Worm (Caenorhabditis elegans): Measurements from ENCODE around the gene pnn-1.

Gene pnn-1

ce11 chrV:12941797-12942474 lies 29.0 kb upstream of the pnn-1 start, which contains the start of gene T16G1.4:
T16G1.4 (minus strand) TSS chrV:12941847.
- no peak for TF ChIP-seq ztf-23 (GFP tag; IDR thresholded peaks at IDR 0.05)
- TF ChIP-seq flt-1 (GFP tag; IDR thresholded peaks at IDR 0.05): no peak
- no peak for TF ChIP-seq T22C8.4 (GFP tag; IDR thresholded peaks at IDR 0.05)
- no peak for TF ChIP-seq ref-1 (GFP tag; conservative IDR thresholded peaks at IDR 0.05)
- no peak for TF ChIP-seq cog-1 (tag; optimal IDR thresholded peaks at IDR 0.05)

ce11 chrV:12943399-12943798 lies 27.5 kb upstream of the pnn-1 start:
- no peak for TF ChIP-seq ref-1 (GFP tag; conservative IDR thresholded peaks at IDR 0.05)

- TF ChIP-seq tab-1 (GFP tag; IDR thresholded peaks at IDR 0.05) (no peak), ztf-23 (GFP tag; IDR thresholded peaks at IDR 0.05) (no peak), cog-1 (tag; optimal IDR thresholded peaks at IDR 0.05) (no peak), flt-1 (GFP tag; IDR thresholded peaks at IDR 0.05) (no peak), ztf-29 (GFP tag; IDR thresholded peaks at IDR 0.05) (no peak), klf-2 (GFP tag; conservative IDR thresholded peaks at IDR 0.05) (no peak), ref-1 (GFP tag; conservative IDR thresholded peaks at IDR 0.05) (no peak), T22C8.4 (GFP tag; IDR thresholded peaks at IDR 0.05) (no peak), med-1 (GFP tag; optimal IDR thresholded peaks at IDR 0.05; ENCODE audit: insufficient read depth) (no peak)
Observed at ce11 chrV:12944229-12944628, 26.7 kb upstream of the pnn-1 start, which contains the start of gene T16G1.3. T16G1.3 (minus strand) TSS chrV:12944329.

- TF ChIP-seq flt-1 (GFP tag; IDR thresholded peaks at IDR 0.05): no peak
- no peak for TF ChIP-seq med-1 (GFP tag; optimal IDR thresholded peaks at IDR 0.05; ENCODE audit: insufficient read depth)
- no peak for TF ChIP-seq ztf-23 (GFP tag; IDR thresholded peaks at IDR 0.05)
- TF ChIP-seq tab-1 (GFP tag; IDR thresholded peaks at IDR 0.05): no peak
- TF ChIP-seq T22C8.4 (GFP tag; IDR thresholded peaks at IDR 0.05): no peak
- no peak for TF ChIP-seq cog-1 (tag; optimal IDR thresholded peaks at IDR 0.05)
- TF ChIP-seq klf-2 (GFP tag; conservative IDR thresholded peaks at IDR 0.05): no peak
- no peak for TF ChIP-seq ref-1 (GFP tag; conservative IDR thresholded peaks at IDR 0.05)
- TF ChIP-seq ztf-29 (GFP tag; IDR thresholded peaks at IDR 0.05): no peak
Observed at ce11 chrV:12944775-12945174, 26.1 kb upstream of the pnn-1 start, which contains the start of gene grl-2. grl-2 (plus strand) TSS chrV:12945075.

ce11 chrV:12949607-12950006 lies 21.3 kb upstream of the pnn-1 start, which contains the start of gene T16G1.13:
T16G1.13 (plus strand) TSS chrV:12949907.
- TF ChIP-seq ztf-29 (GFP tag; IDR thresholded peaks at IDR 0.05): no peak
- TF ChIP-seq flt-1 (GFP tag; IDR thresholded peaks at IDR 0.05): no peak
- TF ChIP-seq ztf-23 (GFP tag; IDR thresholded peaks at IDR 0.05): no peak
- no peak for TF ChIP-seq tab-1 (GFP tag; IDR thresholded peaks at IDR 0.05)
- TF ChIP-seq ref-1 (GFP tag; conservative IDR thresholded peaks at IDR 0.05): no peak
- TF ChIP-seq med-1 (GFP tag; optimal IDR thresholded peaks at IDR 0.05; ENCODE audit: insufficient read depth): no peak
- no peak for TF ChIP-seq T22C8.4 (GFP tag; IDR thresholded peaks at IDR 0.05)
- no peak for TF ChIP-seq cog-1 (tag; optimal IDR thresholded peaks at IDR 0.05)
- no peak for TF ChIP-seq klf-2 (GFP tag; conservative IDR thresholded peaks at IDR 0.05)

ce11 chrV:12950812-12951528 lies 19.9 kb upstream of the pnn-1 start, which contains the start of the genes T16G1.9 and T16G1.18:
T16G1.9 (minus strand) TSS chrV:12950862.
T16G1.18 (plus strand) TSS chrV:12951304.
- peak; percentile 35 for TF ChIP-seq cog-1 (tag; optimal IDR thresholded peaks at IDR 0.05)
- TF ChIP-seq klf-2 (GFP tag; conservative IDR thresholded peaks at IDR 0.05): no peak
- TF ChIP-seq tab-1 (GFP tag; IDR thresholded peaks at IDR 0.05): no peak
- TF ChIP-seq med-1 (GFP tag; optimal IDR thresholded peaks at IDR 0.05; ENCODE audit: insufficient read depth): no peak
- no peak for TF ChIP-seq flt-1 (GFP tag; IDR thresholded peaks at IDR 0.05)
- no peak for TF ChIP-seq ztf-23 (GFP tag; IDR thresholded peaks at IDR 0.05)
- TF ChIP-seq ref-1 (GFP tag; conservative IDR thresholded peaks at IDR 0.05): no peak
- TF ChIP-seq ztf-29 (GFP tag; IDR thresholded peaks at IDR 0.05): no peak

ce11 chrV:12952287-12952686 lies 18.6 kb upstream of the pnn-1 start, which contains the start of gene pqn-68:
pqn-68 (plus strand) TSS chrV:12952636.
- TF ChIP-seq ztf-23 (GFP tag; IDR thresholded peaks at IDR 0.05) (no peak), cog-1 (tag; optimal IDR thresholded peaks at IDR 0.05) (no peak), klf-2 (GFP tag; conservative IDR thresholded peaks at IDR 0.05) (no peak), T22C8.4 (GFP tag; IDR thresholded peaks at IDR 0.05) (no peak), flt-1 (GFP tag; IDR thresholded peaks at IDR 0.05) (no peak), tab-1 (GFP tag; IDR thresholded peaks at IDR 0.05) (no peak), ref-1 (GFP tag; conservative IDR thresholded peaks at IDR 0.05) (no peak), med-1 (GFP tag; optimal IDR thresholded peaks at IDR 0.05; ENCODE audit: insufficient read depth) (no peak), ztf-29 (GFP tag; IDR thresholded peaks at IDR 0.05) (no peak)

ce11 chrV:12953702-12954101 lies 17.2 kb upstream of the pnn-1 start, which contains the start of gene eif-3.K:
eif-3.K (plus strand) TSS chrV:12954002.
- TF ChIP-seq flt-1 (GFP tag; IDR thresholded peaks at IDR 0.05) (no peak), med-1 (GFP tag; optimal IDR thresholded peaks at IDR 0.05; ENCODE audit: insufficient read depth) (no peak), T22C8.4 (GFP tag; IDR thresholded peaks at IDR 0.05) (no peak), klf-2 (GFP tag; conservative IDR thresholded peaks at IDR 0.05) (no peak), ztf-23 (GFP tag; IDR thresholded peaks at IDR 0.05) (no peak), ref-1 (GFP tag; conservative IDR thresholded peaks at IDR 0.05) (no peak), tab-1 (GFP tag; IDR thresholded peaks at IDR 0.05) (no peak), cog-1 (tag; optimal IDR thresholded peaks at IDR 0.05) (no peak), ztf-29 (GFP tag; IDR thresholded peaks at IDR 0.05) (no peak)

ce11 chrV:12954261-12954660 lies 16.6 kb upstream of the pnn-1 start:
- TF ChIP-seq ztf-23 (GFP tag; IDR thresholded peaks at IDR 0.05): no peak
- TF ChIP-seq ref-1 (GFP tag; conservative IDR thresholded peaks at IDR 0.05): no peak
- TF ChIP-seq med-1 (GFP tag; optimal IDR thresholded peaks at IDR 0.05; ENCODE audit: insufficient read depth): no peak
- TF ChIP-seq T22C8.4 (GFP tag; IDR thresholded peaks at IDR 0.05): no peak
- no peak for TF ChIP-seq ztf-29 (GFP tag; IDR thresholded peaks at IDR 0.05)
- no peak for TF ChIP-seq flt-1 (GFP tag; IDR thresholded peaks at IDR 0.05)
- no peak for TF ChIP-seq cog-1 (tag; optimal IDR thresholded peaks at IDR 0.05)
- TF ChIP-seq tab-1 (GFP tag; IDR thresholded peaks at IDR 0.05): no peak
- TF ChIP-seq klf-2 (GFP tag; conservative IDR thresholded peaks at IDR 0.05): no peak
